Fruit fly (Drosophila melanogaster): ENCODE measurements around the gene CG2186.

The CG2186 gene

DNA sequence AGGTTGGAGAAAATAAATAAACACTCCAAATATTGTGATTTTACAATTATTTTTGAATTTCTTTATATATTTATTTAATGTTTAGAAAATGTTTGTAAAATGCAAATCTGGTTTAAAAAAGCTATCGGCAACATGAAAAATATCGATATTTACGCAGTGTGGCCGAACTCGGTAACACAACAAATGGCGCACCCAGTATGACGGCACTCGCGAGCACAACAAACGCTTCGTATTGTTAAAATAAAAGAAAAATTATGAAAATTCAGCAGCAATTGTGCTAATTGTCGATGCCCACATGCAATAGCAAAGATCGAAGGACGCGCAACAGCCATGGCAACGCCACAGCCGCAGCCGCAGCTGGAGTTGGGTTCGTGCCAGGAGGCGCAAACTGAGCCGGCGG, 8.9 kb upstream of the CG2186 start, which contains the start of gene CG2202 (continued):
- TF ChIP-seq tap (tag; optimal IDR thresholded peaks at IDR 0.05) (no peak), cwo (GFP tag; optimal IDR thresholded peaks at IDR 0.05) (no peak), PHDP (tag; optimal IDR thresholded peaks at IDR 0.05) (no peak), CG14860 (GFP tag; IDR thresholded peaks at IDR 0.05; ENCODE audit: partially characterized antibody) (peak; percentile 52; the same call in 2 of the 3 replicates), psq (GFP tag; optimal IDR thresholded peaks at IDR 0.05) (no peak), Deaf1 (tag; optimal IDR thresholded peaks at IDR 0.05) (no peak), dan (GFP tag; IDR thresholded peaks at IDR 0.05) (no peak), CG1792 (GFP tag; optimal IDR thresholded peaks at IDR 0.05) (no peak), zen2 (GFP tag; IDR thresholded peaks at IDR 0.05; ENCODE audit: partially characterized antibody) (peak; percentile 51; the same call in 1 of the 3 replicates), Aef1 (GFP tag; IDR thresholded peaks at IDR 0.05) (no peak), Lhr (GFP tag; optimal IDR thresholded peaks at IDR 0.05) (no peak), Opbp (GFP tag; IDR thresholded peaks at IDR 0.05; ENCODE audit: partially characterized antibody) (peak; percentile 64; the same call in 1 of the 3 replicates), mirr (GFP tag; optimal IDR thresholded peaks at IDR 0.05) (no peak), CG2875 (GFP tag; optimal IDR thresholded peaks at IDR 0.05) (no peak), exex (tag; optimal IDR thresholded peaks at IDR 0.05) (no peak), CG4617 (GFP tag; optimal IDR thresholded peaks at IDR 0.05; ENCODE audit: borderline replicate concordance) (peak; percentile 71), dysf (GFP tag; IDR thresholded peaks at IDR 0.05) (no peak), Sry-β (GFP tag; optimal IDR thresholded peaks at IDR 0.05) (peak; percentile 3), ap (GFP tag; IDR thresholded peaks at IDR 0.05) (no peak), CG4820 (GFP tag; optimal IDR thresholded peaks at IDR 0.05) (no peak), dati (GFP tag; IDR thresholded peaks at IDR 0.05) (no peak), stwl (tag; optimal IDR thresholded peaks at IDR 0.05) (peak; percentile 59), Sry-δ (GFP tag; optimal IDR thresholded peaks at IDR 0.05) (peak; percentile 57), Nf-YC (tag; optimal IDR thresholded peaks at IDR 0.05) (no peak), CG6254 (GFP tag; optimal IDR thresholded peaks at IDR 0.05) (no peak), CG15073 (GFP tag; optimal IDR thresholded peaks at IDR 0.05) (no peak), pan (optimal IDR thresholded peaks at IDR 0.05) (no peak), pan (GFP tag; optimal IDR thresholded peaks at IDR 0.05 in 1 of 2, IDR thresholded peaks at IDR 0.05 in 1 of 2) (no peak), sug (tag; optimal IDR thresholded peaks at IDR 0.05) (peak; percentile 17), zf30C (GFP tag; optimal IDR thresholded peaks at IDR 0.05) (no peak), fd102C (GFP tag; optimal IDR thresholded peaks at IDR 0.05) (no peak), nerfin-1 (tag; optimal IDR thresholded peaks at IDR 0.05) (no peak), E2f2 (GFP tag; IDR thresholded peaks at IDR 0.05) (peak; percentile 63), klu (GFP tag; IDR thresholded peaks at IDR 0.05) (no peak), pzg (GFP tag; optimal IDR thresholded peaks at IDR 0.05) (peak; percentile 59), CG2116 (GFP tag; optimal IDR thresholded peaks at IDR 0.05) (peak; percentile 97), CG7928 (GFP tag; optimal IDR thresholded peaks at IDR 0.05) (no peak), wor (GFP tag; IDR thresholded peaks at IDR 0.05) (no peak), BEAF-32 (GFP tag; optimal IDR thresholded peaks at IDR 0.05) (peak; percentile 79), pnt (GFP tag; optimal IDR thresholded peaks at IDR 0.05) (no peak), Dfd (GFP tag; optimal IDR thresholded peaks at IDR 0.05) (no peak), CG17912 (GFP tag; optimal IDR thresholded peaks at IDR 0.05) (no peak), scrt (GFP tag; optimal IDR thresholded peaks at IDR 0.05) (no peak), phol (tag; optimal IDR thresholded peaks at IDR 0.05) (peak; percentile 55), CG10321 (GFP tag; IDR thresholded peaks at IDR 0.05) (no peak), Hr51 (GFP tag; optimal IDR thresholded peaks at IDR 0.05) (no peak), unpg (GFP tag; optimal IDR thresholded peaks at IDR 0.05) (no peak), CG2202 (tag; optimal IDR thresholded peaks at IDR 0.05) (peak; percentile 5), dmrt99B (tag; optimal IDR thresholded peaks at IDR 0.05) (no peak), odd (GFP tag; optimal IDR thresholded peaks at IDR 0.05) (no peak)

Data from whole organism, embryonic.